Worm (Caenorhabditis elegans) whole organism, L1 larva: ENCODE results near the gene efn-4.

Source experiments
- dpl-1 ChIP-seq, 3 experiments: fragments of 150-350 bp in 2 of 3; sonication (generic microtip) in 1 of 3; optimal IDR thresholded peaks; 2 replicates each; lab custom pipeline; 2014 to 2017; ENCODE audit warnings: missing biosample characterization in 3 of 3, missing genetic modification characterization in 3 of 3, missing genetic modification reagents in 3 of 3
- fkh-10 ChIP-seq: sonication (generic microtip); optimal IDR thresholded peaks from 2 replicates; lab custom pipeline; 2017; ENCODE audit warnings: missing biosample characterization, missing genetic modification reagents, missing genetic modification characterization

- TF ChIP-seq dpl-1 (GFP tag; optimal IDR thresholded peaks at IDR 0.05; lab: Kevin White, UChicago), result no peak
- no peak for TF ChIP-seq fkh-10
These were observed 27.2 kb upstream of the efn-4 start, which contains the start of gene glt-7 for ce11 chrIV:531835-532234.
